Fruit fly (Drosophila melanogaster) whole organism, embryonic: Measurements from ENCODE around the gene Mlc2.

Experiments used
- Ada2b ChIP-seq: fragments of 200-800 bp; sonication (Bioruptor generic); IDR thresholded peaks from 2 replicates; pipeline ENCODE4 v1.3.6; 2022; ENCODE audit warnings: missing biosample characterization, missing genetic modification characterization
- BtbVII ChIP-seq: fragments of 200-800 bp; sonication (Bioruptor generic); optimal IDR thresholded peaks from 3 replicates; lab custom pipeline; 2017; ENCODE audit warnings: missing biosample characterization, mild to moderate bottlenecking, missing genetic modification characterization
- CG10147 ChIP-seq: fragments of 200-800 bp; sonication (Bioruptor generic); optimal IDR thresholded peaks from 2 replicates; lab custom pipeline; 2019; ENCODE audit warnings: missing biosample characterization, mild to moderate bottlenecking, missing genetic modification characterization, moderate library complexity
- CG10431 ChIP-seq: fragments of 200-800 bp; sonication (Bioruptor generic); optimal IDR thresholded peaks from 3 replicates; lab custom pipeline; 2018; ENCODE audit warnings: missing biosample characterization, mild to moderate bottlenecking, missing genetic modification characterization
- CG11504 ChIP-seq: fragments of 200-800 bp; sonication (Bioruptor generic); optimal IDR thresholded peaks from 3 replicates; lab custom pipeline; 2019; ENCODE audit warnings: missing biosample characterization, mild to moderate bottlenecking, missing genetic modification characterization, moderate library complexity
- CG11560 ChIP-seq: fragments of 200-800 bp; sonication (Bioruptor generic); IDR thresholded peaks from 3 replicates; pipeline ENCODE4 v1.3.6; 2022; ENCODE audit warnings: missing biosample characterization, missing genetic modification characterization
- CG12219 ChIP-seq: fragments of 200-800 bp; sonication (Bioruptor generic); optimal IDR thresholded peaks from 3 replicates; lab custom pipeline; 2018; ENCODE audit warnings: missing biosample characterization, mild to moderate bottlenecking, missing genetic modification characterization
- CG12659 ChIP-seq: fragments of 200-800 bp; sonication (Bioruptor generic); optimal IDR thresholded peaks from 3 replicates; lab custom pipeline; 2017; ENCODE audit warnings: mild to moderate bottlenecking, missing biosample characterization, missing genetic modification reagents, missing genetic modification characterization
- CG12744 ChIP-seq: fragments of 200-800 bp; sonication (Bioruptor generic); optimal IDR thresholded peaks from 2 replicates; lab custom pipeline; 2016; ENCODE audit warnings: missing biosample characterization, missing genetic modification characterization
- CG12769 ChIP-seq: fragments of 200-800 bp; sonication (Bioruptor generic); optimal IDR thresholded peaks from 2 replicates; lab custom pipeline; 2019; ENCODE audit warnings: missing biosample characterization, mild to moderate bottlenecking, missing genetic modification characterization, moderate library complexity
- CG12942 ChIP-seq: fragments of 200-800 bp; sonication (Bioruptor generic); optimal IDR thresholded peaks from 3 replicates; lab custom pipeline; 2016; ENCODE audit warnings: missing biosample characterization, missing genetic modification characterization
- CG15479 ChIP-seq: fragments of 200-800 bp; sonication (Bioruptor generic); optimal IDR thresholded peaks from 3 replicates; lab custom pipeline; 2019; ENCODE audit warnings: missing biosample characterization, mild to moderate bottlenecking, missing genetic modification characterization, moderate library complexity
- CG2678 ChIP-seq: fragments of 200-800 bp; sonication (Bioruptor generic); optimal IDR thresholded peaks from 3 replicates; lab custom pipeline; 2019; ENCODE audit warnings: missing biosample characterization, mild to moderate bottlenecking, missing genetic modification characterization, moderate library complexity
- CG2875 ChIP-seq: fragments of 200-800 bp; sonication (Bioruptor generic); optimal IDR thresholded peaks from 2 replicates; lab custom pipeline; 2017; ENCODE audit warnings: missing biosample characterization, mild to moderate bottlenecking, missing genetic modification characterization, missing genetic modification reagents
- CG30431 ChIP-seq: fragments of 200-800 bp; sonication (Bioruptor generic); optimal IDR thresholded peaks from 2 replicates; lab custom pipeline; 2017; ENCODE audit warnings: missing biosample characterization, missing genetic modification characterization
- CG31441 ChIP-seq: fragments of 200-800 bp; sonication (Bioruptor generic); IDR thresholded peaks from 2 replicates; pipeline ENCODE4 v1.3.6; 2022; ENCODE audit warnings: missing biosample characterization, missing genetic modification characterization
- CG3163 ChIP-seq: fragments of 200-800 bp; sonication (Bioruptor generic); optimal IDR thresholded peaks from 3 replicates; lab custom pipeline; 2016; ENCODE audit warnings: missing biosample characterization, missing genetic modification characterization
- CG34224 ChIP-seq: fragments of 200-800 bp; sonication (Bioruptor generic); IDR thresholded peaks from 3 replicates; pipeline ENCODE4 v1.3.6; 2022; ENCODE audit warnings: missing biosample characterization, missing genetic modification characterization; ENCODE audit not compliant: partially characterized antibody
- CG5180 ChIP-seq: fragments of 200-800 bp; sonication (Bioruptor generic); optimal IDR thresholded peaks from 3 replicates; lab custom pipeline; 2017; ENCODE audit warnings: missing biosample characterization, missing genetic modification characterization, mild to moderate bottlenecking, moderate library complexity, missing genetic modification reagents
- CG6765 ChIP-seq: fragments of 200-800 bp; sonication (Bioruptor generic); optimal IDR thresholded peaks from 3 replicates; lab custom pipeline; 2017; ENCODE audit warnings: missing biosample characterization, mild to moderate bottlenecking, missing genetic modification characterization
- CG6813 ChIP-seq: fragments of 200-800 bp; sonication (Bioruptor generic); optimal IDR thresholded peaks from 2 replicates; lab custom pipeline; 2017; ENCODE audit warnings: missing biosample characterization, missing genetic modification characterization, mild to moderate bottlenecking, moderate library complexity, missing genetic modification reagents
- CG7372 ChIP-seq: fragments of 200-800 bp; sonication (Bioruptor generic); IDR thresholded peaks from 2 replicates; pipeline ENCODE4 v1.3.6; 2022; ENCODE audit warnings: missing biosample characterization, missing genetic modification characterization
- CG8478 ChIP-seq: fragments of >200 bp; optimal IDR thresholded peaks from 2 replicates; lab custom pipeline; 2018
- Dad ChIP-seq: fragments of 200-800 bp; sonication (Bioruptor generic); optimal IDR thresholded peaks from 3 replicates; lab custom pipeline; 2016; ENCODE audit warnings: missing biosample characterization, missing genetic modification characterization
- Deaf1 ChIP-seq: fragments of 200-800 bp; optimal IDR thresholded peaks from 3 replicates; lab custom pipeline; 2019; ENCODE audit warnings: missing biosample characterization, mild to moderate bottlenecking, missing genetic modification characterization, moderate library complexity
- Doc3 ChIP-seq: fragments of 200-800 bp; sonication (Bioruptor generic); IDR thresholded peaks from 3 replicates; pipeline ENCODE4 v1.3.6; 2022; ENCODE audit warnings: missing biosample characterization, missing genetic modification characterization; ENCODE audit not compliant: partially characterized antibody
- Eip74EF ChIP-seq, 2 experiments: fragments of 200-800 bp in 1 of 2; fragments of >200 bp in 1 of 2; sonication (Bioruptor generic) in 1 of 2; optimal IDR thresholded peaks; 2 replicates each; lab custom pipeline; 2017 to 2019; ENCODE audit warnings: missing biosample characterization in 2 of 2, missing genetic modification characterization in 2 of 2, mild to moderate bottlenecking in 1 of 2, moderate library complexity in 1 of 2
- GATAe ChIP-seq: fragments of 200-800 bp; sonication (Bioruptor generic); conservative IDR thresholded peaks from 2 replicates; pipeline ENCODE4 v1.3.6; 2022; ENCODE audit warnings: missing biosample characterization, missing genetic modification characterization
- HLH4C ChIP-seq: fragments of 200-800 bp; sonication (Bioruptor generic); IDR thresholded peaks from 3 replicates; pipeline ENCODE4 v1.3.6; 2022; ENCODE audit warnings: missing biosample characterization, missing genetic modification characterization; ENCODE audit not compliant: partially characterized antibody
- HLHmδ ChIP-seq: fragments of 200-800 bp; sonication (Bioruptor generic); optimal IDR thresholded peaks from 2 replicates; lab custom pipeline; 2018; ENCODE audit warnings: missing biosample characterization, mild to moderate bottlenecking, missing genetic modification characterization, moderate library complexity
- Hr39 ChIP-seq: fragments of >200 bp; optimal IDR thresholded peaks from 2 replicates; lab custom pipeline; 2017
- Max ChIP-seq: fragments of 200-800 bp; sonication (Bioruptor generic); optimal IDR thresholded peaks from 2 replicates; lab custom pipeline; 2016; ENCODE audit warnings: missing biosample characterization, mild to moderate bottlenecking, missing genetic modification characterization
- Optix ChIP-seq: fragments of 200-800 bp; sonication (Bioruptor generic); IDR thresholded peaks from 3 replicates; pipeline ENCODE4 v1.3.6; 2022; ENCODE audit warnings: missing biosample characterization, missing genetic modification characterization
- Taf1 ChIP-seq: fragments of 200-800 bp; sonication (Bioruptor generic); IDR thresholded peaks from 2 replicates; pipeline ENCODE4 v1.3.6; 2022; ENCODE audit warnings: missing biosample characterization, missing genetic modification characterization
- Xbp1 ChIP-seq: fragments of 200-800 bp; sonication (Bioruptor generic); optimal IDR thresholded peaks from 3 replicates; lab custom pipeline; 2016; ENCODE audit warnings: missing biosample characterization, mild to moderate bottlenecking, missing genetic modification characterization
- btn ChIP-seq: fragments of 200-800 bp; sonication (Bioruptor generic); optimal IDR thresholded peaks from 2 replicates; lab custom pipeline; 2016; ENCODE audit warnings: missing biosample characterization, missing genetic modification characterization
- cg ChIP-seq: fragments of 200-800 bp; sonication (Bioruptor generic); optimal IDR thresholded peaks from 3 replicates; lab custom pipeline; 2019; ENCODE audit warnings: missing biosample characterization, mild to moderate bottlenecking, missing genetic modification characterization, moderate library complexity
- da ChIP-seq: fragments of 200-800 bp; sonication (Bioruptor generic); optimal IDR thresholded peaks from 2 replicates; lab custom pipeline; 2016; ENCODE audit warnings: missing biosample characterization, missing genetic modification characterization
- dmrt11E ChIP-seq: fragments of 200-800 bp; sonication (Bioruptor generic); optimal IDR thresholded peaks from 3 replicates; lab custom pipeline; 2018; ENCODE audit warnings: missing biosample characterization, mild to moderate bottlenecking, missing genetic modification characterization, moderate library complexity
- en ChIP-seq: fragments of 200-800 bp; sonication (Bioruptor generic); optimal IDR thresholded peaks from 2 replicates; lab custom pipeline; 2016; ENCODE audit warnings: missing biosample characterization, missing genetic modification characterization
- gro ChIP-seq: fragments of 200-800 bp; sonication (Bioruptor generic); optimal IDR thresholded peaks from 2 replicates; lab custom pipeline; 2016; ENCODE audit warnings: missing biosample characterization, missing genetic modification characterization
- mld ChIP-seq: fragments of 200-800 bp; sonication (Bioruptor generic); IDR thresholded peaks from 3 replicates; pipeline ENCODE4 v1.3.6; 2022; ENCODE audit warnings: missing biosample characterization, missing genetic modification characterization; ENCODE audit not compliant: partially characterized antibody
- pb ChIP-seq: fragments of 200-800 bp; sonication (Bioruptor generic); optimal IDR thresholded peaks from 3 replicates; lab custom pipeline; 2016; ENCODE audit warnings: missing biosample characterization, missing genetic modification characterization
- prd ChIP-seq, 3 experiments: fragments of >200 bp in 2 of 3; fragments of 200-800 bp in 1 of 3; sonication (Bioruptor generic) in 1 of 3; optimal IDR thresholded peaks in 2 of 3; IDR thresholded peaks in 1 of 3; 2 replicates in 2 of 3; 3 replicates in 1 of 3; pipeline versions ENCODE4 v1.3.6 to Lab custom; 2017 to 2022; ENCODE audit warnings: missing biosample characterization in 1 of 3, missing genetic modification characterization in 1 of 3
- scrt ChIP-seq: fragments of 200-800 bp; sonication (Bioruptor generic); optimal IDR thresholded peaks from 2 replicates; lab custom pipeline; 2018; ENCODE audit warnings: missing biosample characterization, mild to moderate bottlenecking, missing genetic modification characterization, moderate library complexity
- sim ChIP-seq: fragments of 200-800 bp; sonication (Bioruptor generic); IDR thresholded peaks from 2 replicates; pipeline ENCODE4 v1.3.6; 2022; ENCODE audit warnings: missing biosample characterization, missing genetic modification characterization
- sna ChIP-seq: fragments of 200-800 bp; sonication (Bioruptor generic); IDR thresholded peaks from 2 replicates; pipeline ENCODE4 v1.3.6; 2022; ENCODE audit warnings: missing biosample characterization, missing genetic modification characterization; ENCODE audit not compliant: partially characterized antibody
- z ChIP-seq: fragments of 200-800 bp; sonication (Bioruptor generic); IDR thresholded peaks from 3 replicates; pipeline ENCODE4 v1.3.6; 2022; ENCODE audit warnings: missing biosample characterization, missing genetic modification characterization

Mlc2 gene

dm6 chr3R:30208766-30209484, 34.6 kb upstream of the Mlc2 start, which contains the start of gene RpS7 (continued):
- TF ChIP-seq prd (optimal IDR thresholded peaks at IDR 0.05; lab: Kevin White, UChicago) (no peak), prd (GFP tag; IDR thresholded peaks at IDR 0.05; lab: Robert Waterston, UW) (peak; percentile 44; the same call in 1 of the 3 replicates), mld (GFP tag; lab: Robert Waterston, UW) (peak; percentile 89), CG11560 (tag; lab: Robert Waterston, UW) (peak; percentile 49; the same call in 1 of the 3 replicates), BtbVII (GFP tag; lab: Kevin White, UChicago) (peak; percentile 84), CG7372 (GFP tag; lab: Robert Waterston, UW) (peak; percentile 77), GATAe (no peak; the same call in 1 of the 2 replicates), Taf1 (GFP tag; lab: Robert Waterston, UW) (no peak; the same call in 1 of the 2 replicates), CG12942 (GFP tag; lab: Kevin White, UChicago) (peak; percentile 2), Max (GFP tag; lab: Kevin White, UChicago) (peak; percentile 25), da (GFP tag; lab: Kevin White, UChicago) (no peak), sim (GFP tag; lab: Robert Waterston, UW) (peak; percentile 60; the same call in 1 of the 2 replicates), CG6765 (GFP tag; lab: Kevin White, UChicago) (peak; percentile 93), dmrt11E (peak; percentile 45), pb (GFP tag; lab: Kevin White, UChicago) (peak; percentile 60), cg (no peak), CG5180 (peak; percentile 69), CG2875 (GFP tag; lab: Kevin White, UChicago) (peak; percentile 67), CG12219 (GFP tag; lab: Kevin White, UChicago) (peak; percentile 71), Xbp1 (GFP tag; lab: Kevin White, UChicago) (peak; percentile 37), Deaf1 (tag; lab: Kevin White, UChicago) (peak; percentile 35), CG12744 (GFP tag; lab: Kevin White, UChicago) (no peak), Dad (GFP tag; lab: Kevin White, UChicago) (peak; percentile 26), CG12659 (peak; percentile 70), Doc3 (GFP tag; lab: Robert Waterston, UW) (peak; percentile 98), gro (peak; percentile 45), scrt (GFP tag; lab: Kevin White, UChicago) (peak; percentile 75), sna (peak; percentile 99), CG2678 (tag; lab: Kevin White, UChicago) (peak; percentile 60), HLH4C (GFP tag; lab: Robert Waterston, UW) (peak; percentile 96), CG6813 (GFP tag; lab: Kevin White, UChicago) (peak; percentile 81), CG11504 (tag; lab: Kevin White, UChicago) (peak; percentile 58), CG31441 (GFP tag; lab: Robert Waterston, UW) (peak; percentile 79), btn (GFP tag; lab: Kevin White, UChicago) (peak; percentile 28), CG30431 (GFP tag; lab: Kevin White, UChicago) (peak; percentile 30), CG15479 (GFP tag; lab: Kevin White, UChicago) (no peak), Optix (GFP tag; lab: Robert Waterston, UW) (peak; percentile 69; the same call in 2 of the 3 replicates), HLHmδ (GFP tag; lab: Kevin White, UChicago) (peak; percentile 96), CG12769 (tag; lab: Kevin White, UChicago) (peak; percentile 38), Eip74EF (GFP tag; optimal IDR thresholded peaks at IDR 0.05; lab: Kevin White, UChicago) (peak in 1 of 2 experiments; percentile 75), en (no peak), CG3163 (GFP tag; lab: Kevin White, UChicago) (peak; percentile 22), CG8478 (lab: Kevin White, UChicago) (no peak), Ada2b (GFP tag; lab: Robert Waterston, UW) (peak; percentile 50; the same call in 1 of the 2 replicates), CG10147 (peak; percentile 49), CG34224 (peak; percentile 97), CG10431 (peak; percentile 77), Hr39 (no peak), z (GFP tag; lab: Robert Waterston, UW) (peak; percentile 63; the same call in 2 of the 3 replicates)
